In the genomic region with DNA sequence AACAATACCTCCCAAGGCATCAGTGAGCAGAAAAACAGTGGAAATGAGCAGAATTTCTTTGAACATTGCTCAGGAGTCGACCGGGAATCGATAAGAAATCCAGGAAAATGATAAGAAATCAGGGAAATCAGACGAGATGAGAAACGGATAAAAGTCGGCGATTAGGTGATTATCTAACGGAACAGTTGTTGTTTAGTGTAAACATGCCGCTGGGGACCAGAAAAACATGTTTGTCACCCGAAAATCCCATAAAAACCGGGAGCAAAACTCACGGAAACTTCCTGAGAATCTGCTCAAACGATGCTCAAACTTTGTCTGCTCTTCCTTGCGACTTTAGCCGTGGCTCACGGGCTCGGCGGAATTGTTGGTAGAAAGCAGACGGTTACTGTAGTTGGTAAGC, we compare ENCODE assay signal across 1 worm cellular context.
TF ChIP-seq lines count a peak whose summit lies in the region.

A gene (minus strand): TSS at position 156 of the 400 bp plus-strand sequence.
A gene (plus strand): TSS at position 227 of the 400 bp plus-strand sequence.

TF ChIP-seq in whole organism, L1 larva, 84 proteins besides CTCF, POLR2A, EP300 and RAD21 (continued from another document):
- TF ChIP-seq jun-1 (tag; optimal IDR thresholded peaks at IDR 0.05; lab: Kevin White, UChicago) (no peak), C16A3.4 (tag; optimal IDR thresholded peaks at IDR 0.05; lab: Kevin White, UChicago) (no peak), nhr-19 (GFP tag; conservative IDR thresholded peaks at IDR 0.05; lab: Robert Waterston, UW) (peak; percentile 28), unc-30 (tag; optimal IDR thresholded peaks at IDR 0.05; lab: Kevin White, UChicago) (no peak), nhr-28 (tag; optimal IDR thresholded peaks at IDR 0.05; lab: Kevin White, UChicago) (no peak), unc-130 (tag; optimal IDR thresholded peaks at IDR 0.05; lab: Kevin White, UChicago) (peak; percentile 38), pqm-1 (tag; optimal IDR thresholded peaks at IDR 0.05; lab: Kevin White, UChicago) (no peak)
TF ChIP-seq in whole organism, L1 larva: peak in this region for 5.
